Fruit fly (Drosophila melanogaster) whole organism, embryonic: Measurements from ENCODE around the gene Gr98d.
A peak's percentile ranks its signal among the peaks of the same experiment; 100 is the strongest.

Experiments
- Abd-B ChIP-seq: fragments of 200-800 bp; sonication (Bioruptor generic); optimal IDR thresholded peaks from 2 replicates; lab custom pipeline; 2018; ENCODE audit warnings: missing biosample characterization, mild to moderate bottlenecking, missing genetic modification characterization, moderate library complexity
- Antp ChIP-seq: fragments of 200-800 bp; sonication (Bioruptor generic); optimal IDR thresholded peaks from 3 replicates; lab custom pipeline; 2016; ENCODE audit warnings: missing biosample characterization, missing genetic modification characterization
- B-H2 ChIP-seq: fragments of 200-800 bp; sonication (Bioruptor generic); optimal IDR thresholded peaks from 2 replicates; lab custom pipeline; 2018; ENCODE audit warnings: missing biosample characterization, mild to moderate bottlenecking, missing genetic modification characterization
- CG12155 ChIP-seq: fragments of 200-800 bp; sonication (Bioruptor generic); optimal IDR thresholded peaks from 3 replicates; lab custom pipeline; 2016; ENCODE audit warnings: missing biosample characterization, missing genetic modification characterization
- CG13287 ChIP-seq: fragments of 200-800 bp; sonication (Bioruptor generic); IDR thresholded peaks from 2 replicates; pipeline ENCODE4 v1.3.6; 2022; ENCODE audit warnings: missing biosample characterization, missing genetic modification characterization; ENCODE audit not compliant: partially characterized antibody
- CG17186 ChIP-seq: fragments of 200-800 bp; sonication (Bioruptor generic); optimal IDR thresholded peaks from 3 replicates; lab custom pipeline; 2017; ENCODE audit warnings: missing biosample characterization, missing genetic modification reagents, missing genetic modification characterization
- CG17359 ChIP-seq: fragments of 200-800 bp; sonication (Bioruptor generic); optimal IDR thresholded peaks from 3 replicates; lab custom pipeline; 2018; ENCODE audit warnings: missing biosample characterization, mild to moderate bottlenecking, missing genetic modification characterization, moderate library complexity
- CG18262 ChIP-seq: fragments of 200-800 bp; optimal IDR thresholded peaks from 3 replicates; lab custom pipeline; 2019; ENCODE audit warnings: missing biosample characterization, mild to moderate bottlenecking, missing genetic modification characterization, moderate library complexity
- CG18599 ChIP-seq: fragments of 200-800 bp; sonication (Bioruptor generic); optimal IDR thresholded peaks from 3 replicates; lab custom pipeline; 2017; ENCODE audit warnings: missing biosample characterization, missing genetic modification characterization, mild to moderate bottlenecking, moderate library complexity, missing genetic modification reagents
- CG18764 ChIP-seq: fragments of 200-800 bp; sonication (Bioruptor generic); optimal IDR thresholded peaks from 3 replicates; lab custom pipeline; 2016; ENCODE audit warnings: missing biosample characterization, missing genetic modification characterization
- CG32767 ChIP-seq: fragments of 200-800 bp; sonication (Bioruptor generic); IDR thresholded peaks from 2 replicates; pipeline ENCODE4 v1.3.6; 2022; ENCODE audit warnings: missing biosample characterization, missing genetic modification characterization
- CG34224 ChIP-seq: fragments of 200-800 bp; sonication (Bioruptor generic); IDR thresholded peaks from 3 replicates; pipeline ENCODE4 v1.3.6; 2022; ENCODE audit warnings: missing biosample characterization, missing genetic modification characterization; ENCODE audit not compliant: partially characterized antibody
- CG34376 ChIP-seq: fragments of 200-800 bp; sonication (Bioruptor generic); optimal IDR thresholded peaks from 2 replicates; lab custom pipeline; 2018; ENCODE audit warnings: missing biosample characterization, mild to moderate bottlenecking, missing genetic modification characterization
- CG4820 ChIP-seq: fragments of 200-800 bp; sonication (Bioruptor generic); optimal IDR thresholded peaks from 3 replicates; lab custom pipeline; 2016; ENCODE audit warnings: missing biosample characterization, missing genetic modification characterization
- CG7372 ChIP-seq: fragments of 200-800 bp; sonication (Bioruptor generic); IDR thresholded peaks from 2 replicates; pipeline ENCODE4 v1.3.6; 2022; ENCODE audit warnings: missing biosample characterization, missing genetic modification characterization
- CG7745 ChIP-seq: fragments of 200-800 bp; sonication (Bioruptor generic); optimal IDR thresholded peaks from 2 replicates; lab custom pipeline; 2018; ENCODE audit warnings: missing biosample characterization, mild to moderate bottlenecking, missing genetic modification characterization, moderate library complexity
- CG7963 ChIP-seq: fragments of 200-800 bp; sonication (Bioruptor generic); IDR thresholded peaks from 3 replicates; pipeline ENCODE4 v1.3.6; 2022; ENCODE audit warnings: missing biosample characterization, missing genetic modification characterization; ENCODE audit not compliant: partially characterized antibody
- CG7987 ChIP-seq: fragments of 200-800 bp; sonication (Bioruptor generic); optimal IDR thresholded peaks from 2 replicates; lab custom pipeline; 2018; ENCODE audit warnings: missing biosample characterization, mild to moderate bottlenecking, missing genetic modification characterization, moderate library complexity
- CG8281 ChIP-seq: fragments of 200-800 bp; sonication (Bioruptor generic); optimal IDR thresholded peaks from 2 replicates; lab custom pipeline; 2018; ENCODE audit warnings: missing biosample characterization, mild to moderate bottlenecking, missing genetic modification characterization, moderate library complexity
- CG8359 ChIP-seq: fragments of 200-800 bp; sonication (Bioruptor generic); optimal IDR thresholded peaks from 2 replicates; lab custom pipeline; 2017; ENCODE audit warnings: missing biosample characterization, mild to moderate bottlenecking, missing genetic modification characterization, borderline replicate concordance
- CG9817 ChIP-seq: fragments of 200-800 bp; sonication (Bioruptor generic); optimal IDR thresholded peaks from 2 replicates; lab custom pipeline; 2018; ENCODE audit warnings: missing biosample characterization, mild to moderate bottlenecking, missing genetic modification characterization, moderate library complexity
- Chrac-16 ChIP-seq: fragments of 200-800 bp; sonication (Bioruptor generic); optimal IDR thresholded peaks from 3 replicates; lab custom pipeline; 2016; ENCODE audit warnings: missing biosample characterization, missing genetic modification characterization
- Dek ChIP-seq: fragments of 200-800 bp; sonication (Bioruptor generic); optimal IDR thresholded peaks from 3 replicates; lab custom pipeline; 2019; ENCODE audit warnings: missing biosample characterization, mild to moderate bottlenecking, missing genetic modification characterization, moderate library complexity
- Fer1 ChIP-seq: fragments of 200-800 bp; sonication (Bioruptor generic); optimal IDR thresholded peaks from 2 replicates; lab custom pipeline; 2017; ENCODE audit warnings: missing biosample characterization, mild to moderate bottlenecking, missing genetic modification characterization
- Mrtf ChIP-seq: fragments of 200-800 bp; sonication (Bioruptor generic); IDR thresholded peaks from 3 replicates; pipeline ENCODE4 v1.3.6; 2022; ENCODE audit warnings: missing biosample characterization, missing genetic modification characterization
- NC2β ChIP-seq: fragments of 200-800 bp; sonication (Bioruptor generic); optimal IDR thresholded peaks from 2 replicates; lab custom pipeline; 2016; ENCODE audit warnings: missing biosample characterization, missing genetic modification characterization
- Nf-YB ChIP-seq: fragments of 200-800 bp; sonication (Bioruptor generic); optimal IDR thresholded peaks from 3 replicates; lab custom pipeline; 2019; ENCODE audit warnings: missing biosample characterization, mild to moderate bottlenecking, missing genetic modification characterization, moderate library complexity
- Nf-YC ChIP-seq: fragments of 200-800 bp; optimal IDR thresholded peaks from 3 replicates; lab custom pipeline; 2019; ENCODE audit warnings: missing biosample characterization, mild to moderate bottlenecking, missing genetic modification characterization, moderate library complexity
- PHDP ChIP-seq: fragments of 200-800 bp; sonication (Bioruptor generic); optimal IDR thresholded peaks from 3 replicates; lab custom pipeline; 2018; ENCODE audit warnings: missing biosample characterization, mild to moderate bottlenecking, missing genetic modification characterization, moderate library complexity
- Poxn ChIP-seq: fragments of 200-800 bp; sonication (Bioruptor generic); IDR thresholded peaks from 2 replicates; pipeline ENCODE4 v1.3.6; 2022; ENCODE audit warnings: missing biosample characterization, missing genetic modification characterization
- Xbp1 ChIP-seq: fragments of 200-800 bp; sonication (Bioruptor generic); optimal IDR thresholded peaks from 3 replicates; lab custom pipeline; 2016; ENCODE audit warnings: missing biosample characterization, mild to moderate bottlenecking, missing genetic modification characterization
- abd-A ChIP-seq: fragments of 200-800 bp; sonication (Bioruptor generic); optimal IDR thresholded peaks from 3 replicates; lab custom pipeline; 2019; ENCODE audit warnings: missing biosample characterization, mild to moderate bottlenecking, missing genetic modification characterization, moderate library complexity
- al ChIP-seq: fragments of 200-800 bp; sonication (Bioruptor generic); IDR thresholded peaks from 2 replicates; pipeline ENCODE4 v1.3.6; 2022; ENCODE audit warnings: missing biosample characterization, missing genetic modification characterization
- ase ChIP-seq: fragments of 200-800 bp; sonication (Bioruptor generic); IDR thresholded peaks from 3 replicates; pipeline ENCODE4 v1.3.6; 2022; ENCODE audit warnings: missing biosample characterization, missing genetic modification characterization
- emc ChIP-seq: fragments of 200-800 bp; sonication (Bioruptor generic); optimal IDR thresholded peaks from 2 replicates; lab custom pipeline; 2016; ENCODE audit warnings: missing biosample characterization, missing genetic modification characterization
- grn ChIP-seq: fragments of 200-800 bp; sonication (Bioruptor generic); optimal IDR thresholded peaks from 3 replicates; lab custom pipeline; 2017; ENCODE audit warnings: missing biosample characterization, missing genetic modification characterization
- insv ChIP-seq, 2 experiments: fragments of 200-800 bp; sonication (Bioruptor generic); optimal IDR thresholded peaks; 3 replicates each; lab custom pipeline; 2016 to 2018; ENCODE audit warnings: missing biosample characterization in 2 of 2, missing genetic modification characterization in 2 of 2
- klu ChIP-seq: fragments of 200-800 bp; sonication (Bioruptor generic); IDR thresholded peaks from 2 replicates; pipeline ENCODE4 v1.3.6; 2022; ENCODE audit warnings: missing biosample characterization, missing genetic modification characterization
- kni ChIP-seq: fragments of 200-800 bp; sonication (Bioruptor generic); optimal IDR thresholded peaks from 3 replicates; lab custom pipeline; 2017; ENCODE audit warnings: mild to moderate bottlenecking, missing biosample characterization, missing genetic modification reagents, missing genetic modification characterization
- lov ChIP-seq, 2 experiments: fragments of 200-800 bp in 1 of 2; fragments of >200 bp in 1 of 2; sonication (Bioruptor generic) in 1 of 2; IDR thresholded peaks in 1 of 2; optimal IDR thresholded peaks in 1 of 2; 2 replicates in 1 of 2; 3 replicates in 1 of 2; pipeline versions ENCODE4 v1.3.6 to Lab custom; 2017 to 2022; ENCODE audit warnings: missing biosample characterization in 1 of 2, missing genetic modification characterization in 1 of 2
- luna ChIP-seq: fragments of 200-800 bp; sonication (Bioruptor generic); optimal IDR thresholded peaks from 2 replicates; lab custom pipeline; 2016; ENCODE audit warnings: missing biosample characterization, missing genetic modification characterization
- maf-S ChIP-seq: fragments of 200-800 bp; sonication (Bioruptor generic); optimal IDR thresholded peaks from 2 replicates; lab custom pipeline; 2016; ENCODE audit warnings: missing biosample characterization, missing genetic modification characterization
- mam ChIP-seq: fragments of 200-800 bp; sonication (Bioruptor generic); optimal IDR thresholded peaks from 3 replicates; lab custom pipeline; 2016; ENCODE audit warnings: missing biosample characterization, missing genetic modification characterization
- nerfin-2 ChIP-seq: fragments of 200-800 bp; sonication (Bioruptor generic); IDR thresholded peaks from 2 replicates; pipeline ENCODE4 v1.3.6; 2022; ENCODE audit warnings: missing biosample characterization, missing genetic modification characterization; ENCODE audit not compliant: partially characterized antibody
- pfk ChIP-seq: fragments of 200-800 bp; sonication (Bioruptor generic); optimal IDR thresholded peaks from 2 replicates; lab custom pipeline; 2018; ENCODE audit warnings: missing biosample characterization, mild to moderate bottlenecking, missing genetic modification characterization, moderate library complexity
- run ChIP-seq: fragments of 200-800 bp; sonication (Bioruptor generic); optimal IDR thresholded peaks from 3 replicates; lab custom pipeline; 2018; ENCODE audit warnings: missing biosample characterization, mild to moderate bottlenecking, missing genetic modification characterization
- salm ChIP-seq: fragments of 200-800 bp; sonication (Bioruptor generic); optimal IDR thresholded peaks from 2 replicates; lab custom pipeline; 2018; ENCODE audit warnings: missing biosample characterization, mild to moderate bottlenecking, missing genetic modification characterization
- vfl ChIP-seq: fragments of 200-800 bp; sonication (Bioruptor generic); optimal IDR thresholded peaks from 2 replicates; lab custom pipeline; 2016; ENCODE audit warnings: missing biosample characterization, missing genetic modification characterization
- yki ChIP-seq: fragments of >200 bp; optimal IDR thresholded peaks from 3 replicates; lab custom pipeline; 2018

Gene Gr98d

DNA sequence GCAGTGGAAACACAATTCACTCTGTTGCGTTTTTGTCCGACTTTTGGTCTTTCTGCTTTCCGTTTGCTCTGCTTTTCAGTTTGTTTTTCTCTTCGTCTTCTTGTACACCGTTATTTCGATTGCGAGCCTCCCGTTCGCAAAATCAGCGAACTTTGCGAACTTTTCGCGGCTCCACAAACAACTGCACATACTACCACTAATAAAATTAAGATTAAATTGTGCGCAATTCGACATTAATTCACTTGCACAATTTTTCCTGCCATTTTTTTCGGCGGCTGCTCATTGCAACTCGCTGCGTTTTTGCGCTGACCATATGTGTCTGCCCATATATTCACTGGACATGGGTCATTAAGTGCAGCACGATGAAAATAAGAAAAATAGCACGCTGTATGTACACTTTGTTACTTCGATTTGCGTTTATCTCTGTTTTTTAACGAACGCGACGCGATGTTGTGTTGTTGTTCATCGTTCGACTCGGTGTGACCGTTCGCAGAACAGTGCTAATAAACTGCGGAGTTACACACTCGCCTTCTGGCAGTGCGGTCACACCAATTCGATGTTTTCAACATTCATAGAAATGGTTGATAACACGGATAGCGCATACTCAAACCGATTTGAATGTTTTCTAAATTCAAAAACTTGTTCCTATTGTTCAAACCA, 12.9 kb downstream of the Gr98d start, which contains the start of gene Klp98A (continued):
- peak; percentile 41 for TF ChIP-seq CG17186
- no peak for TF ChIP-seq run
- TF ChIP-seq CG18764 (GFP tag; lab: Kevin White, UChicago): no peak
- no peak for TF ChIP-seq Dek (tag; lab: Kevin White, UChicago)
- TF ChIP-seq CG7372 (GFP tag; lab: Robert Waterston, UW): no peak
- peak in 1 of 2 experiments; percentile 29 for TF ChIP-seq insv (GFP tag; optimal IDR thresholded peaks at IDR 0.05; lab: Kevin White, UChicago)
- peak; percentile 48; the same call in 1 of the 2 replicates for TF ChIP-seq CG13287 (GFP tag; lab: Robert Waterston, UW)
- TF ChIP-seq salm (tag; lab: Kevin White, UChicago): no peak
- no peak for TF ChIP-seq CG9817 (tag; lab: Kevin White, UChicago)
- TF ChIP-seq CG18262: no peak
- TF ChIP-seq Xbp1 (GFP tag; lab: Kevin White, UChicago): no peak
- TF ChIP-seq Fer1: peak; percentile 37
- TF ChIP-seq lov (optimal IDR thresholded peaks at IDR 0.05; lab: Kevin White, UChicago): no peak
- no peak for TF ChIP-seq lov (GFP tag; IDR thresholded peaks at IDR 0.05; lab: Robert Waterston, UW)
- peak; percentile 39; the same call in 1 of the 2 replicates for TF ChIP-seq CG32767 (GFP tag; lab: Robert Waterston, UW)
- peak; percentile 25 for TF ChIP-seq CG34376 (GFP tag; lab: Kevin White, UChicago)
- peak; percentile 17 for TF ChIP-seq CG12155 (GFP tag; lab: Kevin White, UChicago)
- TF ChIP-seq Mrtf: no peak
- peak; percentile 12 for TF ChIP-seq Nf-YC (tag; lab: Kevin White, UChicago)
- no peak for TF ChIP-seq emc (GFP tag; lab: Kevin White, UChicago)
- peak; percentile 30 for TF ChIP-seq NC2β (GFP tag; lab: Kevin White, UChicago)
- no peak for TF ChIP-seq ase (GFP tag; lab: Robert Waterston, UW)
- TF ChIP-seq mam: no peak
- TF ChIP-seq vfl (GFP tag; lab: Kevin White, UChicago): no peak
- no peak for TF ChIP-seq CG8281 (tag; lab: Kevin White, UChicago)
- TF ChIP-seq kni (GFP tag; lab: Kevin White, UChicago): peak; percentile 29
- no peak for TF ChIP-seq nerfin-2 (GFP tag; lab: Robert Waterston, UW)
- TF ChIP-seq grn (GFP tag; lab: Kevin White, UChicago): peak; percentile 16
- no peak for TF ChIP-seq Chrac-16 (GFP tag; lab: Kevin White, UChicago)
- no peak for TF ChIP-seq klu
- no peak for TF ChIP-seq Nf-YB (GFP tag; lab: Kevin White, UChicago)
- TF ChIP-seq CG7987: peak; percentile 41
- TF ChIP-seq CG17359 (tag; lab: Kevin White, UChicago): no peak
- peak; percentile 1 for TF ChIP-seq maf-S (GFP tag; lab: Kevin White, UChicago)
- no peak for TF ChIP-seq CG18599
- TF ChIP-seq abd-A (tag; lab: Kevin White, UChicago): no peak
- TF ChIP-seq CG7745 (tag; lab: Kevin White, UChicago): no peak
- TF ChIP-seq CG7963 (GFP tag; lab: Robert Waterston, UW): no peak
- TF ChIP-seq CG4820: no peak
- no peak for TF ChIP-seq B-H2 (GFP tag; lab: Kevin White, UChicago)
- TF ChIP-seq Poxn: no peak
- no peak; the same call in 2 of the 3 replicates for TF ChIP-seq CG34224 (GFP tag; lab: Robert Waterston, UW)
- TF ChIP-seq pfk (GFP tag; lab: Kevin White, UChicago): no peak
- TF ChIP-seq yki (lab: Kevin White, UChicago): no peak
- TF ChIP-seq Antp (GFP tag; lab: Kevin White, UChicago): no peak
- TF ChIP-seq al (GFP tag; lab: Robert Waterston, UW): no peak
- TF ChIP-seq luna: no peak
- peak; percentile 9 for TF ChIP-seq CG8359 (GFP tag; lab: Kevin White, UChicago)
- peak; percentile 8 for TF ChIP-seq PHDP (tag; lab: Kevin White, UChicago)
- no peak for TF ChIP-seq Abd-B (GFP tag; lab: Kevin White, UChicago)
